Fruit fly (Drosophila melanogaster) whole organism, embryonic: ENCODE results near the gene CG13081.

Source experiments
- CG10147 ChIP-seq: fragments of 200-800 bp; sonication (Bioruptor generic); optimal IDR thresholded peaks from 2 replicates; lab custom pipeline; 2019; ENCODE audit warnings: missing biosample characterization, mild to moderate bottlenecking, missing genetic modification characterization, moderate library complexity
- CG12769 ChIP-seq: fragments of 200-800 bp; sonication (Bioruptor generic); optimal IDR thresholded peaks from 2 replicates; lab custom pipeline; 2019; ENCODE audit warnings: missing biosample characterization, mild to moderate bottlenecking, missing genetic modification characterization, moderate library complexity
- CG15073 ChIP-seq: fragments of 200-800 bp; sonication (Bioruptor generic); optimal IDR thresholded peaks from 2 replicates; lab custom pipeline; 2016; ENCODE audit warnings: missing biosample characterization, missing genetic modification characterization
- Hr51 ChIP-seq, 2 experiments: fragments of 200-800 bp; sonication (Bioruptor generic); optimal IDR thresholded peaks; 2 replicates in 1 of 2; 3 replicates in 1 of 2; lab custom pipeline; 2016 to 2018; ENCODE audit warnings: missing biosample characterization in 2 of 2, missing genetic modification characterization in 2 of 2, mild to moderate bottlenecking in 1 of 2, moderate library complexity in 1 of 2
- disco-r ChIP-seq: fragments of 200-800 bp; sonication (Bioruptor generic); optimal IDR thresholded peaks from 2 replicates; lab custom pipeline; 2016; ENCODE audit warnings: missing biosample characterization, missing genetic modification characterization
- nerfin-2 ChIP-seq: fragments of 200-800 bp; sonication (Bioruptor generic); IDR thresholded peaks from 2 replicates; pipeline ENCODE4 v1.3.6; 2022; ENCODE audit warnings: missing biosample characterization, missing genetic modification characterization; ENCODE audit not compliant: partially characterized antibody
- schlank ChIP-seq: fragments of 200-800 bp; sonication (Bioruptor generic); optimal IDR thresholded peaks from 2 replicates; lab custom pipeline; 2018; ENCODE audit warnings: missing biosample characterization, mild to moderate bottlenecking, missing genetic modification characterization
- slp2 ChIP-seq: fragments of 200-800 bp; sonication (Bioruptor generic); optimal IDR thresholded peaks from 2 replicates; lab custom pipeline; 2016; ENCODE audit warnings: missing biosample characterization, missing genetic modification characterization

DNA sequence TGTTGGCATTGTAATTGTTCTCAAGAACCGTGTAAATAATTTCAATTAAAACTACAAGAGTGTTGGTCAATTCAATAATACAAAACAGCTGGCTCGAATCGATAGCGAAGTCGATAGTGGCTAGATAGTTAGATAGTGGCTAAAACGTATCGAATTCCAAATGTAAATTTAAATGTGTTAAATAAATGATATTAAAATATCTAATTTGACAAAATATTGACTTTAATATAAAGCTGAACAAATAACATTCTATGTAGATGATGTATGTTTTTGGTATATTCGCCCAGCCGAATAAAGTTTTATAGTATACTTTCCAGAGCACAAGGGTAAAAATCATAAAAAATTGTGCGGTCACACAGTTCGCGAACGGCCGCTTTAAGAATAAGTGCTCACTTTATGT is 14.1 kb upstream of the CG13081 start, which contains the start of the genes Dpm1 and CG10137:
- TF ChIP-seq disco-r (GFP tag; lab: Kevin White, UChicago): no peak
- TF ChIP-seq CG10147 (GFP tag; lab: Kevin White, UChicago): peak; percentile 12
- TF ChIP-seq CG12769 (tag; lab: Kevin White, UChicago): no peak
- no peak for TF ChIP-seq slp2 (GFP tag; lab: Kevin White, UChicago)
- no peak for TF ChIP-seq CG15073 (GFP tag; lab: Kevin White, UChicago)
- no peak for TF ChIP-seq Hr51 (GFP tag; optimal IDR thresholded peaks at IDR 0.05; lab: Kevin White, UChicago)
- no peak for TF ChIP-seq schlank (tag; lab: Kevin White, UChicago)
- no peak for TF ChIP-seq nerfin-2 (GFP tag; lab: Robert Waterston, UW)
